Fruit fly (Drosophila melanogaster) whole organism, wandering third instar larva: Measurements from ENCODE around the gene CG14968.

ENCODE experiments used
- CrebA ChIP-seq: fragments of 200-800 bp; sonication (Bioruptor generic); optimal IDR thresholded peaks from 2 replicates; lab custom pipeline; 2016; ENCODE audit warnings: missing biosample characterization, mild to moderate bottlenecking, missing genetic modification characterization, borderline replicate concordance
- Hr78 ChIP-seq: fragments of >200 bp; optimal IDR thresholded peaks from 2 replicates; lab custom pipeline; 2017; ENCODE audit warnings: missing biosample characterization, missing genetic modification characterization
- OdsH ChIP-seq: fragments of 200-800 bp; sonication (Bioruptor generic); optimal IDR thresholded peaks from 2 replicates; lab custom pipeline; 2016; ENCODE audit warnings: missing biosample characterization, mild to moderate bottlenecking, missing genetic modification characterization
- Sp1 ChIP-seq: fragments of 200-800 bp; sonication (Bioruptor generic); optimal IDR thresholded peaks from 3 replicates; lab custom pipeline; 2019; ENCODE audit warnings: missing biosample characterization, mild to moderate bottlenecking, missing genetic modification characterization, moderate library complexity
- Vsx2 ChIP-seq: fragments of 200-300, 225-300 bp; sonication (Bioruptor generic); optimal IDR thresholded peaks from 2 replicates; lab custom pipeline; 2018; ENCODE audit warnings: missing biosample characterization, missing genetic modification characterization; ENCODE audit not compliant: partially characterized antibody
- br ChIP-seq: fragments of 200-800 bp; sonication (Bioruptor generic); optimal IDR thresholded peaks from 2 replicates; lab custom pipeline; 2016; ENCODE audit warnings: missing biosample characterization, missing genetic modification characterization
- dmrt93B ChIP-seq: fragments of 200-800 bp; sonication (Bioruptor generic); optimal IDR thresholded peaks from 2 replicates; lab custom pipeline; 2018; ENCODE audit warnings: missing biosample characterization, mild to moderate bottlenecking, missing genetic modification characterization
- foxo ChIP-seq, 2 experiments: fragments of 200-800 bp; sonication (Bioruptor generic); optimal IDR thresholded peaks; 2 replicates in 1 of 2; 3 replicates in 1 of 2; lab custom pipeline; 2016 to 2017; ENCODE audit warnings: missing biosample characterization in 2 of 2, missing genetic modification characterization in 2 of 2
- fru ChIP-seq: fragments of 200-800 bp; sonication (Bioruptor generic); optimal IDR thresholded peaks from 3 replicates; lab custom pipeline; 2016; ENCODE audit warnings: missing biosample characterization, mild to moderate bottlenecking, missing genetic modification characterization
- lola ChIP-seq: fragments of >200 bp; optimal IDR thresholded peaks from 2 replicates; lab custom pipeline; 2017; ENCODE audit warnings: missing biosample characterization, missing genetic modification characterization
- tai ChIP-seq: sonication (Bioruptor generic); optimal IDR thresholded peaks from 2 replicates; lab custom pipeline; 2016; ENCODE audit warnings: missing biosample characterization, missing genetic modification characterization
- usp ChIP-seq: fragments of >200 bp; optimal IDR thresholded peaks from 2 replicates; lab custom pipeline; 2017; ENCODE audit warnings: missing biosample characterization, missing genetic modification characterization

DNA sequence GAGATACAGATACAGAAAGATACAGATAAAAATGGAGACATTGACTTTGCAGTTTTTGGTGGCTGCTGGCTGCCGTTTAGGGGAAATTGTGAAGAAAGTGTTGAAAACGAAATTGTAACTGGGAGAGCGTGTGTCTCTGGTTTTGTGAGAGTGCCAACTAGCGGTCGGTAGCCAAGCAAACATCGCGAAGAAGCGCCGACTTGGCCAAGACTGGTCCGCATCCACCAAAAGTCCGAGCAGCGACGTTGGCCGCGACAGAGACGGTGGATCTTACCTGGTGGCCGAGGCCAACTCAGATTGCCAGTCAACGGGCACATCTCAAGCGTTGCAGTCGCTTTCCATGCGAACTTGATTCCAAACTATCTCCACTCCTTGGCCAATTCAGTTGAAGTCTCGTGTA is 32.2 kb downstream of the CG14968 start, which contains the start of gene CG14960:
- TF ChIP-seq dmrt93B (GFP tag; lab: Kevin White, UChicago) (no peak), usp (no peak), Vsx2 (GFP tag; lab: Kevin White, UChicago) (no peak), br (GFP tag; lab: Kevin White, UChicago) (no peak), OdsH (GFP tag; lab: Kevin White, UChicago) (no peak), Sp1 (no peak), tai (GFP tag; lab: Kevin White, UChicago) (no peak), CrebA (GFP tag; lab: Kevin White, UChicago) (no peak), Hr78 (GFP tag; lab: Kevin White, UChicago) (no peak), lola (GFP tag; lab: Kevin White, UChicago) (no peak), foxo (GFP tag; optimal IDR thresholded peaks at IDR 0.05; lab: Kevin White, UChicago) (no peak), fru (GFP tag; lab: Kevin White, UChicago) (no peak)
